Worm (Caenorhabditis elegans) whole organism, L3 larva: Measurements from ENCODE around the gene deg-3.

Source experiments
- ZK546.5 ChIP-seq: sonication (generic microtip); optimal IDR thresholded peaks from 2 replicates; lab custom pipeline; 2017; ENCODE audit warnings: missing biosample characterization, missing genetic modification characterization
- aly-2 ChIP-seq: fragments of 150-350 bp; optimal IDR thresholded peaks from 2 replicates; lab custom pipeline; 2014; ENCODE audit warnings: missing biosample characterization, missing genetic modification characterization
- ama-1 ChIP-seq: fragments of 150-350 bp; optimal IDR thresholded peaks from 2 replicates; lab custom pipeline; 2018
- ceh-28 ChIP-seq: fragments of 150-350 bp; optimal IDR thresholded peaks from 2 replicates; lab custom pipeline; 2014; ENCODE audit warnings: missing biosample characterization, missing genetic modification reagents, missing genetic modification characterization
- ceh-82 ChIP-seq: fragments of 150-350 bp; optimal IDR thresholded peaks from 2 replicates; lab custom pipeline; 2014; ENCODE audit warnings: missing biosample characterization, missing genetic modification characterization
- ceh-9 ChIP-seq: sonication (generic microtip); optimal IDR thresholded peaks from 2 replicates; lab custom pipeline; 2018; ENCODE audit warnings: missing biosample characterization, missing genetic modification characterization
- daf-12 ChIP-seq: fragments of 150-350 bp; optimal IDR thresholded peaks from 2 replicates; lab custom pipeline; 2014; ENCODE audit warnings: missing biosample characterization, missing genetic modification reagents, missing genetic modification characterization
- egl-5 ChIP-seq: fragments of 150-350 bp; optimal IDR thresholded peaks from 2 replicates; lab custom pipeline; 2017; ENCODE audit warnings: missing biosample characterization, missing genetic modification reagents, missing genetic modification characterization, inconsistent platforms
- elt-1 ChIP-seq: fragments of 150-350 bp; optimal IDR thresholded peaks from 2 replicates; lab custom pipeline; 2014; ENCODE audit warnings: missing biosample characterization, missing genetic modification characterization
- elt-3 ChIP-seq, 3 experiments: fragments of 150-350 bp in 1 of 3; sonication (generic microtip) in 2 of 3; optimal IDR thresholded peaks; 2 replicates in 2 of 3; 4 replicates in 1 of 3; lab custom pipeline; 2014 to 2017; ENCODE audit warnings: missing biosample characterization in 3 of 3, missing genetic modification characterization in 3 of 3
- eor-1 ChIP-seq, 2 experiments: fragments of 150-350 bp; optimal IDR thresholded peaks; 2 replicates each; lab custom pipeline; 2014 to 2018; ENCODE audit warnings: missing biosample characterization in 2 of 2, missing genetic modification characterization in 2 of 2
- fos-1 ChIP-seq: fragments of 150-350 bp; optimal IDR thresholded peaks from 2 replicates; lab custom pipeline; 2014; ENCODE audit warnings: missing biosample characterization, missing genetic modification characterization
- jun-1 ChIP-seq: fragments of 150-350 bp; optimal IDR thresholded peaks from 2 replicates; lab custom pipeline; 2014; ENCODE audit warnings: missing biosample characterization, missing genetic modification reagents, missing genetic modification characterization
- lin-15B ChIP-seq: fragments of 150-350 bp; optimal IDR thresholded peaks from 2 replicates; lab custom pipeline; 2014; ENCODE audit warnings: missing biosample characterization, missing genetic modification characterization
- lin-39 ChIP-seq: fragments of 150-350 bp; optimal IDR thresholded peaks from 2 replicates; lab custom pipeline; 2018; ENCODE audit warnings: missing biosample characterization, missing genetic modification reagents, missing genetic modification characterization
- lsy-12 ChIP-seq: sonication (generic microtip); optimal IDR thresholded peaks from 2 replicates; lab custom pipeline; 2016; ENCODE audit warnings: mild to moderate bottlenecking, missing genetic modification characterization, missing compliant biosample characterization
- mdl-1 ChIP-seq: fragments of 150-350 bp; optimal IDR thresholded peaks from 2 replicates; lab custom pipeline; 2014; ENCODE audit warnings: missing biosample characterization, missing genetic modification characterization
- mml-1 ChIP-seq: fragments of 150-350 bp; sonication (generic microtip); optimal IDR thresholded peaks from 3 replicates; lab custom pipeline; 2014; ENCODE audit warnings: missing biosample characterization, missing genetic modification characterization
- nfya-1 ChIP-seq: sonication (generic microtip); optimal IDR thresholded peaks from 2 replicates; lab custom pipeline; 2017; ENCODE audit warnings: missing genetic modification characterization, mild to moderate bottlenecking, missing compliant biosample characterization, antibody characterized with exemption, moderate library complexity; ENCODE audit not compliant: insufficient read depth
- nhr-11 ChIP-seq: fragments of 150-350 bp; optimal IDR thresholded peaks from 2 replicates; lab custom pipeline; 2014; ENCODE audit warnings: missing biosample characterization, missing genetic modification characterization
- nhr-12 ChIP-seq: fragments of 150-350 bp; optimal IDR thresholded peaks from 2 replicates; lab custom pipeline; 2014; ENCODE audit warnings: missing biosample characterization, missing genetic modification characterization
- nhr-23 ChIP-seq: fragments of 150-350 bp; optimal IDR thresholded peaks from 2 replicates; lab custom pipeline; 2014; ENCODE audit warnings: missing biosample characterization, missing genetic modification reagents, missing genetic modification characterization
- nhr-237 ChIP-seq: fragments of 150-350 bp; optimal IDR thresholded peaks from 2 replicates; lab custom pipeline; 2014; ENCODE audit warnings: missing biosample characterization, missing genetic modification characterization
- nhr-25 ChIP-seq: sonication (generic microtip); optimal IDR thresholded peaks from 2 replicates; lab custom pipeline; 2017; ENCODE audit warnings: missing biosample characterization, missing genetic modification characterization
- nhr-28 ChIP-seq: fragments of 150-350 bp; optimal IDR thresholded peaks from 2 replicates; lab custom pipeline; 2014; ENCODE audit warnings: missing biosample characterization, missing genetic modification characterization
- nhr-43 ChIP-seq: sonication (generic microtip); optimal IDR thresholded peaks from 2 replicates; lab custom pipeline; 2016; ENCODE audit warnings: mild to moderate bottlenecking, missing genetic modification characterization, missing compliant biosample characterization; ENCODE audit not compliant: poor library complexity, severe bottlenecking
- nhr-67 ChIP-seq: fragments of 150-350 bp; optimal IDR thresholded peaks from 2 replicates; lab custom pipeline; 2014; ENCODE audit warnings: missing biosample characterization, missing genetic modification characterization
- nhr-76 ChIP-seq: fragments of 150-350 bp; sonication (generic microtip); optimal IDR thresholded peaks from 5 replicates; lab custom pipeline; 2014; ENCODE audit warnings: missing biosample characterization, missing genetic modification characterization
- nhr-77 ChIP-seq: fragments of 150-350 bp; optimal IDR thresholded peaks from 2 replicates; lab custom pipeline; 2014; ENCODE audit warnings: missing biosample characterization, missing genetic modification characterization
- pha-4 ChIP-seq: fragments of 150-350 bp; optimal IDR thresholded peaks from 2 replicates; lab custom pipeline; 2014; ENCODE audit warnings: missing biosample characterization, missing genetic modification reagents, missing genetic modification characterization
- pqm-1 ChIP-seq: fragments of 150-350 bp; optimal IDR thresholded peaks from 2 replicates; lab custom pipeline; 2017; ENCODE audit warnings: missing biosample characterization, missing genetic modification characterization, inconsistent platforms
- snpc-4 ChIP-seq: fragments of 150-350 bp; optimal IDR thresholded peaks from 2 replicates; lab custom pipeline; 2014; ENCODE audit warnings: missing biosample characterization, missing genetic modification characterization
- tbx-2 ChIP-seq: sonication (generic microtip); optimal IDR thresholded peaks from 2 replicates; lab custom pipeline; 2016; ENCODE audit warnings: mild to moderate bottlenecking, missing genetic modification characterization, missing compliant biosample characterization
- unc-39 ChIP-seq: sonication (generic microtip); optimal IDR thresholded peaks from 4 replicates; lab custom pipeline; 2017; ENCODE audit warnings: missing biosample characterization, missing genetic modification characterization
- unc-62 ChIP-seq: fragments of 150-350 bp; sonication (generic microtip); optimal IDR thresholded peaks from 4 replicates; lab custom pipeline; 2014; ENCODE audit warnings: missing biosample characterization, missing genetic modification reagents, missing genetic modification characterization
- zag-1 ChIP-seq: fragments of 150-350 bp; optimal IDR thresholded peaks from 2 replicates; lab custom pipeline; 2014; ENCODE audit warnings: missing biosample characterization, missing genetic modification characterization
- ztf-11 ChIP-seq: fragments of 150-350 bp; optimal IDR thresholded peaks from 2 replicates; lab custom pipeline; 2014; ENCODE audit warnings: missing biosample characterization, missing genetic modification characterization

Gene deg-3

DNA sequence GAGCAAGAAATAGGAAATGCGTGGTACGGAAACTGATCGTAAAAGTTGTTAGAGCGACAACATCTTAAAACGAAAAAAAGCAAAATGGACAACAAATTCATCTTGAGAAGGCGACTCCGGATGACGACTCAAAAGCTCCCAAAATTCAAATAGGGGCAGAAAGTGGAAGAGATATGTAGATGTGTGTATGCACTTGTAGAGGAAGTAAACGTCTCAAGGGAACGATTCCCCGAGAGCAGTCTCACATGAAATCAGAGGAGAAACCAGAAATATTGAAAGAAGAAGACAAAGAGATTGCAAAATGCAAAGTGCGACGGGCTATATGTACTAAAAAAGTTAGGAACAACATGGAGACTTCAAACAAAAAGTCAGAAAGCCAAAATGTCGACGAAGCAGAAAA is 28.5 kb upstream of the deg-3 start, which contains the start of gene F57B7.2:
TSS of gene F57B7.2 (minus strand) at position 101 of the 400 bp plus-strand sequence.
- TF ChIP-seq eor-1 (tag; optimal IDR thresholded peaks at IDR 0.05; lab: Kevin White, UChicago) (no peak), elt-3 (tag; optimal IDR thresholded peaks at IDR 0.05; lab: Kevin White, UChicago) (no peak), nhr-76 (no peak), nhr-12 (no peak), nhr-11 (no peak), pqm-1 (no peak), tbx-2 (tag; lab: Kevin White, UChicago) (no peak), unc-62 (GFP tag; lab: Kevin White, UChicago) (peak; percentile 6), nhr-25 (no peak), lin-39 (tag; lab: Kevin White, UChicago) (no peak), nfya-1 (tag; lab: Kevin White, UChicago) (peak; percentile 16), nhr-28 (tag; lab: Kevin White, UChicago) (no peak), zag-1 (no peak), ama-1 (lab: Kevin White, UChicago) (no peak)

DNA sequence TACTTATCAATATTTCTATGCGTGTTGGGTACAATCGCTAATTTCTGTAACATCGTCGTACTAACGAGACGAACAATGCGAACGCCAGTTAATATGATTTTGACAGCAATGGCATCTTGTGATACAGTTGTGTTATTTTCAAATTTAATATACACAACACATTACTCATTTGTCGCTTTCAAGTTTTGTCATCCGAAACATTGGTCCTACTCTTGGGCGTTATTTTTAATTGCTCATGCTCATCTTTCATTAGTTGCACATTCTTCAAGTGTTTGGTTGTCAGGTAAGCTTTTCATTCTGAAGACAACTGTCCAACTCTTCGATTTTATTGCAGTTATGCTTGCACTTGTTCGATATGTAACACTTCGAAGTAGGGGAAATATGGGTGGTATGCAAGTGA is 24.2 kb upstream of the deg-3 start:
- TF ChIP-seq mml-1 (tag; lab: Kevin White, UChicago) (no peak), jun-1 (tag; lab: Kevin White, UChicago) (no peak), nhr-25 (no peak)
- TF ChIP-seq, all 47 proteins: peak for 0

ce11 chrV:11438464-11438863 is 23.5 kb upstream of the deg-3 start, which contains the start of gene dmsr-1:
Gene dmsr-1, plus strand, starts transcription at chrV:11438764.
- no peak for TF ChIP-seq mdl-1 (tag; lab: Kevin White, UChicago)
- no peak for TF ChIP-seq nhr-25
- TF ChIP-seq nhr-77, result no peak
- no peak for TF ChIP-seq ceh-28
- TF ChIP-seq nhr-237, result no peak
- no peak for TF ChIP-seq snpc-4 (tag; lab: Kevin White, UChicago)
- TF ChIP-seq ztf-11 (tag; lab: Kevin White, UChicago), result no peak
- no peak for TF ChIP-seq ceh-9 (tag; lab: Kevin White, UChicago)
- no peak for TF ChIP-seq pha-4 (tag; lab: Kevin White, UChicago)
- no peak for TF ChIP-seq elt-3 (tag; optimal IDR thresholded peaks at IDR 0.05; lab: Kevin White, UChicago)
- no peak for TF ChIP-seq elt-1 (tag; lab: Kevin White, UChicago)
- TF ChIP-seq lin-15B, result no peak
- TF ChIP-seq jun-1 (tag; lab: Kevin White, UChicago), result no peak

- TF ChIP-seq fos-1 (tag; lab: Kevin White, UChicago) (no peak), nhr-43 (tag; lab: Kevin White, UChicago) (no peak), ceh-28 (no peak), aly-2 (tag; lab: Kevin White, UChicago) (no peak), nhr-23 (no peak), lin-15B (no peak), ZK546.5 (tag; lab: Kevin White, UChicago) (no peak), nhr-25 (no peak), ama-1 (lab: Kevin White, UChicago) (no peak), nhr-28 (tag; lab: Kevin White, UChicago) (no peak), daf-12 (tag; lab: Kevin White, UChicago) (no peak), mdl-1 (tag; lab: Kevin White, UChicago) (no peak), nhr-237 (no peak), snpc-4 (tag; lab: Kevin White, UChicago) (no peak), eor-1 (tag; optimal IDR thresholded peaks at IDR 0.05; lab: Kevin White, UChicago) (no peak), ztf-11 (tag; lab: Kevin White, UChicago) (no peak)
These were observed 21.4 kb upstream of the deg-3 start for ce11 chrV:11436407-11436806.

- TF ChIP-seq unc-39 (tag; lab: Kevin White, UChicago) (no peak), nhr-237 (no peak), nhr-67 (no peak), egl-5 (tag; lab: Kevin White, UChicago) (no peak), lin-39 (tag; lab: Kevin White, UChicago) (no peak), eor-1 (tag; optimal IDR thresholded peaks at IDR 0.05; lab: Kevin White, UChicago) (no peak), fos-1 (tag; lab: Kevin White, UChicago) (no peak), unc-62 (GFP tag; lab: Kevin White, UChicago) (no peak), lsy-12 (tag; lab: Kevin White, UChicago) (no peak), ztf-11 (tag; lab: Kevin White, UChicago) (no peak), ceh-82 (no peak), jun-1 (tag; lab: Kevin White, UChicago) (no peak), elt-1 (tag; lab: Kevin White, UChicago) (no peak), zag-1 (no peak)
These were observed 20.3 kb upstream of the deg-3 start for ce11 chrV:11435242-11435641.
